Worm (Caenorhabditis elegans): ENCODE data around the gene C32B5.18.

- no peak for TF ChIP-seq pha-4 (tag; optimal IDR thresholded peaks at IDR 0.05)
- no peak for TF ChIP-seq hlh-8 (tag; optimal IDR thresholded peaks at IDR 0.05)
- no peak for TF ChIP-seq sox-4 (tag; optimal IDR thresholded peaks at IDR 0.05)
- no peak for TF ChIP-seq ceh-48 (tag; optimal IDR thresholded peaks at IDR 0.05)
- TF ChIP-seq gmeb-2 (tag; optimal IDR thresholded peaks at IDR 0.05): no peak
Measured at ce11 chrII:973999-974398, 13.7 kb downstream of the C32B5.18 start, which contains the start of gene fbxc-14.
